Worm (Caenorhabditis elegans) whole organism, early embryonic: ENCODE results near the gene C45B2.6.

Source experiments
- B0310.2 ChIP-seq: sonication (generic microtip); optimal IDR thresholded peaks from 2 replicates; lab custom pipeline; 2016; ENCODE audit warnings: mild to moderate bottlenecking, missing genetic modification characterization, missing compliant biosample characterization
- ama-1 ChIP-seq: fragments of 150-350 bp; optimal IDR thresholded peaks from 2 replicates; lab custom pipeline; 2014
- ceh-13 ChIP-seq: fragments of 200-800 bp; sonication (Bioruptor generic); optimal IDR thresholded peaks from 2 replicates; lab custom pipeline; 2018; ENCODE audit warnings: mild to moderate bottlenecking, missing genetic modification characterization, missing compliant biosample characterization
- ets-7 ChIP-seq: sonication (generic microtip); optimal IDR thresholded peaks from 2 replicates; lab custom pipeline; 2016; ENCODE audit warnings: missing genotype, missing genetic modification characterization, missing compliant biosample characterization
- flt-1 ChIP-seq: fragments of 200-800 bp; sonication (Bioruptor generic); IDR thresholded peaks from 2 replicates; pipeline ENCODE4 v1.3.6; 2022; ENCODE audit warnings: missing genetic modification characterization, missing compliant biosample characterization
- hmbx-1 ChIP-seq: sonication (generic microtip); optimal IDR thresholded peaks from 2 replicates; lab custom pipeline; 2016; ENCODE audit warnings: mild to moderate bottlenecking, missing genetic modification characterization, missing compliant biosample characterization
- hnd-1 ChIP-seq: sonication (generic microtip); optimal IDR thresholded peaks from 2 replicates; lab custom pipeline; 2016; ENCODE audit warnings: missing genetic modification characterization, missing compliant biosample characterization
- pes-1 ChIP-seq: fragments of 200-800 bp; sonication (Bioruptor generic); IDR thresholded peaks from 2 replicates; pipeline ENCODE4 v1.3.6; 2022; ENCODE audit warnings: missing genetic modification reagents, missing genetic modification characterization, missing compliant biosample characterization
- sea-1 ChIP-seq: fragments of 200-800 bp; sonication (Bioruptor generic); conservative IDR thresholded peaks from 2 replicates; pipeline ENCODE4 v1.3.6; 2022; ENCODE audit warnings: missing genetic modification characterization, missing compliant biosample characterization
- tbx-37 ChIP-seq: fragments of 200-800 bp; sonication (Bioruptor generic); conservative IDR thresholded peaks from 2 replicates; pipeline ENCODE4 v1.3.6; 2022; ENCODE audit warnings: missing genetic modification reagents, missing genetic modification characterization, missing compliant biosample characterization

DNA sequence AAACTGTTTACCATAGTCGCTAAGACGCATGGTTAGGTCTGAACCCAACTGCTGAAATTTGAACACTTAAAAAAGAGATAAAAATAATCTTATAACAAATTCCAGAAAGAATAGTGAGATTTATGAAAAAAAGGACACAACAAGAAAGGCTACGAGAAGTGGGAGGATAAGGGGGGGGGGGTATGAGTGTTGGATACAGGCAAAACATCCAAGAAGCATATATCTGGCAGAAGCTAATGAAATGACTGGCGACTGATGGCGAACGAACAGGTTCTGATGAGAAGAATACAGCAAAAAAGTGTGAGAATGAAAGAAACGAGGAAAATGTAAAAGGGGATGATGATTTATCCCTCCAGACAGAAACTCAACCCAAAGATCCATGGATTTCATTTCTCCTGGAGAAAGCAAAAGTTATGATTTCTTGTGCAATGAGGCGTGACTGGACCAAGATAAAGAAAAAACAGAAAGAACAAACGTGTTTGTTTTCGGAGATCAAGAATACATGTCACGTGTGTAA lies 13.3 kb downstream of the C45B2.6 start, which contains the start of gene ptr-4:
- no peak for TF ChIP-seq flt-1 (GFP tag; lab: Robert Waterston, UW)
- TF ChIP-seq pes-1 (GFP tag; lab: Robert Waterston, UW): no peak
- TF ChIP-seq ama-1 (lab: Kevin White, UChicago): no peak
- TF ChIP-seq B0310.2 (tag; lab: Kevin White, UChicago): no peak
- TF ChIP-seq ets-7 (tag; lab: Kevin White, UChicago): no peak
- no peak for TF ChIP-seq tbx-37 (GFP tag; lab: Robert Waterston, UW)
- TF ChIP-seq ceh-13 (GFP tag; lab: Kevin White, UChicago): no peak
- no peak for TF ChIP-seq sea-1
- no peak for TF ChIP-seq hmbx-1 (tag; lab: Kevin White, UChicago)
- no peak for TF ChIP-seq hnd-1
